Worm (Caenorhabditis elegans) whole organism, midembryonic: ENCODE data around the gene C24D10.49.
"Not testable (repeated sequence)": the region's sequence is repeated elsewhere in the genome, so short reads cannot be mapped to it uniquely, and the experiment has no call there.

Experiments used
- T22C8.4 ChIP-seq: fragments of 200-800 bp; sonication (Bioruptor generic); IDR thresholded peaks from 2 replicates; pipeline ENCODE4 v1.3.6; 2022; ENCODE audit warnings: missing genetic modification characterization, missing compliant biosample characterization
- cog-1 ChIP-seq: sonication (generic microtip); optimal IDR thresholded peaks from 2 replicates; lab custom pipeline; 2016; ENCODE audit warnings: missing genetic modification characterization, missing compliant biosample characterization
- flt-1 ChIP-seq: fragments of 200-800 bp; sonication (Bioruptor generic); IDR thresholded peaks from 2 replicates; pipeline ENCODE4 v1.3.6; 2022; ENCODE audit warnings: missing genetic modification characterization, missing compliant biosample characterization
- med-1 ChIP-seq: sonication (generic microtip); optimal IDR thresholded peaks from 2 replicates; lab custom pipeline; 2017; ENCODE audit warnings: missing genetic modification characterization, mild to moderate bottlenecking, missing compliant biosample characterization, antibody characterized with exemption, missing genetic modification reagents; ENCODE audit not compliant: insufficient read depth
- ref-1 ChIP-seq: fragments of 200-800 bp; sonication (Bioruptor generic); conservative IDR thresholded peaks from 2 replicates; pipeline ENCODE4 v1.3.6; 2022; ENCODE audit warnings: missing genetic modification reagents, missing genetic modification characterization, missing compliant biosample characterization
- tab-1 ChIP-seq: fragments of 200-800 bp; sonication (Bioruptor generic); IDR thresholded peaks from 2 replicates; pipeline ENCODE4 v1.3.6; 2022; ENCODE audit warnings: missing genetic modification characterization, missing compliant biosample characterization

DNA sequence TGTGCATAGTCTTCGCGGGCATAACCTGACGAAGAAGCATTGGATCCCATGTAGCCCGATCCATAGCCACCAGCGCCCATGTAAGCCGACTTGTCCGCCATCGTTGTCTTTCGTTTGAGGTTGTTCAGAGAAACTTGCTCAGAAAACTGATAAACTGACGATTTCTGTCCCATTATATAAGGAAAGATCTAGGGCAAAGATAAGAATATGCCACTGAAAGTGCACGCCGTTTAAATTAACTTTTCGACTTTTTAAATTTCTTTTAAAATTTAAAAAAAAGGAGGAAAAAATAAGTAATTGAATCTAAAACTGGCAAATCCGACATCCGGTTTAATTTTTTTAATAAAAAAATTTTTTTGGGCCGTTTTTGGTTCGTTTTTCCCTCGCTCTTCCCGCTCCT, 8.5 kb upstream of the C24D10.49 start, which contains the start of gene nspd-6:
- not testable (repeated sequence) for TF ChIP-seq tab-1 (GFP tag; lab: Robert Waterston, UW); ref-1 (GFP tag; lab: Robert Waterston, UW); flt-1; T22C8.4 (GFP tag; lab: Robert Waterston, UW); cog-1; med-1
